Worm (Caenorhabditis elegans) whole organism, young adult: Measurements from ENCODE around the gene C34D4.3.

Source experiments
- ceh-100 ChIP-seq: fragments of 200-800 bp; sonication (Bioruptor generic); IDR thresholded peaks from 2 replicates; pipeline ENCODE4 v1.3.6; 2022; ENCODE audit warnings: missing genetic modification reagents, missing genetic modification characterization, missing compliant biosample characterization
- ceh-79 ChIP-seq: sonication (generic microtip); optimal IDR thresholded peaks from 2 replicates; lab custom pipeline; 2017; ENCODE audit warnings: mild to moderate bottlenecking, missing genetic modification characterization, missing compliant biosample characterization
- madf-10 ChIP-seq: sonication (generic microtip); optimal IDR thresholded peaks from 2 replicates; lab custom pipeline; 2016; ENCODE audit warnings: mild to moderate bottlenecking, missing genetic modification characterization, missing compliant biosample characterization
- mes-4 ChIP-seq: sonication (generic microtip); optimal IDR thresholded peaks from 2 replicates; lab custom pipeline; 2016; ENCODE audit warnings: missing genotype, missing genetic modification characterization, missing compliant biosample characterization
- nhr-120 ChIP-seq: fragments of 200-800 bp; sonication (Bioruptor generic); IDR thresholded peaks from 2 replicates; pipeline ENCODE4 v1.3.6; 2022; ENCODE audit warnings: missing genetic modification characterization, missing compliant biosample characterization
- nhr-90 ChIP-seq: sonication (generic microtip); optimal IDR thresholded peaks from 2 replicates; lab custom pipeline; 2016; ENCODE audit warnings: missing genotype, mild to moderate bottlenecking, missing genetic modification characterization, missing compliant biosample characterization
- ztf-18 ChIP-seq: sonication (generic microtip); optimal IDR thresholded peaks from 2 replicates; lab custom pipeline; 2016; ENCODE audit warnings: missing genotype, mild to moderate bottlenecking, missing genetic modification characterization, missing compliant biosample characterization

- TF ChIP-seq ceh-79 (tag; lab: Kevin White, UChicago) (no peak), ztf-18 (tag; lab: Kevin White, UChicago) (no peak), mes-4 (tag; lab: Kevin White, UChicago) (no peak), nhr-120 (no peak), ceh-100 (no peak), madf-10 (tag; lab: Kevin White, UChicago) (no peak), nhr-90 (tag; lab: Kevin White, UChicago) (no peak)
Measured at ce11 chrIV:7175346-7175745, 21.9 kb downstream of the C34D4.3 start, which contains the start of gene C42D4.19.
